Worm (Caenorhabditis elegans) whole organism, mixed stage, embryonic: ENCODE results near the gene gyf-1.

Experiments used
- M03D4.4 ChIP-seq: sonication (generic microtip); optimal IDR thresholded peaks from 2 replicates; lab custom pipeline; 2017; ENCODE audit warnings: mild to moderate bottlenecking, missing genetic modification characterization, missing compliant biosample characterization
- ces-1 ChIP-seq: fragments of 150-350 bp; optimal IDR thresholded peaks from 2 replicates; lab custom pipeline; 2014; ENCODE audit warnings: missing biosample characterization, missing genetic modification reagents, missing genetic modification characterization
- elt-3 ChIP-seq: fragments of 150-350 bp; optimal IDR thresholded peaks from 2 replicates; lab custom pipeline; 2014; ENCODE audit warnings: missing biosample characterization, missing genetic modification characterization
- lsy-2 ChIP-seq: fragments of 150-350 bp; optimal IDR thresholded peaks from 2 replicates; lab custom pipeline; 2014; ENCODE audit warnings: missing biosample characterization, missing genetic modification characterization
- mep-1 ChIP-seq: fragments of 150-350 bp; optimal IDR thresholded peaks from 2 replicates; lab custom pipeline; 2017; ENCODE audit warnings: missing biosample characterization, missing genetic modification reagents, missing genetic modification characterization, inconsistent platforms
- nhr-12 ChIP-seq: fragments of 150-350 bp; optimal IDR thresholded peaks from 2 replicates; lab custom pipeline; 2014; ENCODE audit warnings: missing biosample characterization, missing genetic modification characterization
- nhr-28 ChIP-seq: fragments of 150-350 bp; optimal IDR thresholded peaks from 2 replicates; lab custom pipeline; 2014; ENCODE audit warnings: missing biosample characterization, missing genetic modification characterization
- pha-4 ChIP-seq: fragments of 150-350 bp; optimal IDR thresholded peaks from 2 replicates; lab custom pipeline; 2018; ENCODE audit warnings: missing biosample characterization, missing genetic modification reagents, missing genetic modification characterization
- snpc-4 ChIP-seq: fragments of 150-350 bp; optimal IDR thresholded peaks from 2 replicates; lab custom pipeline; 2014; ENCODE audit warnings: missing biosample characterization, missing genetic modification characterization
- sptf-1 ChIP-seq: sonication (generic microtip); optimal IDR thresholded peaks from 2 replicates; lab custom pipeline; 2017; ENCODE audit warnings: mild to moderate bottlenecking, missing genetic modification characterization, moderate library complexity, missing compliant biosample characterization
- unc-62 ChIP-seq: fragments of 150-350 bp; optimal IDR thresholded peaks from 2 replicates; lab custom pipeline; 2014; ENCODE audit warnings: missing biosample characterization, missing genetic modification reagents, missing genetic modification characterization
- ztf-11 ChIP-seq: fragments of 150-350 bp; optimal IDR thresholded peaks from 2 replicates; lab custom pipeline; 2014; ENCODE audit warnings: missing biosample characterization, missing genetic modification characterization

ce11 chrII:6721581-6721980, 37.5 kb downstream of the gyf-1 start:
- TF ChIP-seq pha-4 (no peak), lsy-2 (tag; lab: Kevin White, UChicago) (no peak), M03D4.4 (tag; lab: Kevin White, UChicago) (peak; percentile 52), ces-1 (GFP tag; lab: Kevin White, UChicago) (no peak), elt-3 (tag; lab: Kevin White, UChicago) (no peak), snpc-4 (no peak), nhr-12 (tag; lab: Kevin White, UChicago) (no peak), unc-62 (GFP tag; lab: Kevin White, UChicago) (no peak), sptf-1 (tag; lab: Kevin White, UChicago) (peak; percentile 42), mep-1 (tag; lab: Kevin White, UChicago) (peak; percentile 5), nhr-28 (tag; lab: Kevin White, UChicago) (no peak), ztf-11 (no peak)
